Worm (Caenorhabditis elegans) whole organism, L4 larva: ENCODE data around the gene ZC84.7.

Source experiments
- arid-1 ChIP-seq: fragments of 200-800 bp; sonication (Bioruptor generic); conservative IDR thresholded peaks from 2 replicates; pipeline ENCODE4 v1.3.6; 2022; ENCODE audit warnings: missing genetic modification reagents, missing genetic modification characterization, missing compliant biosample characterization
- daf-12 ChIP-seq: fragments of 150-350 bp; optimal IDR thresholded peaks from 2 replicates; lab custom pipeline; 2014; ENCODE audit warnings: missing biosample characterization, missing genetic modification reagents, missing genetic modification characterization
- egl-27 ChIP-seq: sonication (generic microtip); optimal IDR thresholded peaks from 3 replicates; lab custom pipeline; 2017; ENCODE audit warnings: missing biosample characterization, missing genetic modification reagents, missing genetic modification characterization
- lin-15B ChIP-seq: fragments of 150-350 bp; sonication (generic microtip); optimal IDR thresholded peaks from 3 replicates; lab custom pipeline; 2014; ENCODE audit warnings: missing biosample characterization, missing genetic modification characterization
- lir-3 ChIP-seq: sonication (generic microtip); optimal IDR thresholded peaks from 2 replicates; lab custom pipeline; 2016; ENCODE audit warnings: mild to moderate bottlenecking, missing genetic modification characterization, missing compliant biosample characterization
- nhr-28 ChIP-seq: fragments of 150-350 bp; optimal IDR thresholded peaks from 2 replicates; lab custom pipeline; 2014; ENCODE audit warnings: missing biosample characterization, missing genetic modification characterization
- nhr-77 ChIP-seq: fragments of 150-350 bp; optimal IDR thresholded peaks from 2 replicates; lab custom pipeline; 2014; ENCODE audit warnings: missing biosample characterization, missing genetic modification characterization
- php-3 ChIP-seq: fragments of 200-800 bp; sonication (Bioruptor generic); IDR thresholded peaks from 2 replicates; pipeline ENCODE4 v1.3.6; 2022; ENCODE audit warnings: missing genetic modification reagents, missing genetic modification characterization, missing compliant biosample characterization
- ztf-11 ChIP-seq: fragments of 150-350 bp; optimal IDR thresholded peaks from 2 replicates; lab custom pipeline; 2014; ENCODE audit warnings: missing biosample characterization, missing genetic modification characterization

- TF ChIP-seq lin-15B (no peak), php-3 (GFP tag; lab: Robert Waterston, UW) (no peak), arid-1 (GFP tag; lab: Robert Waterston, UW) (no peak), nhr-77 (tag; lab: Kevin White, UChicago) (no peak), egl-27 (no peak), daf-12 (tag; lab: Kevin White, UChicago) (no peak), nhr-28 (tag; lab: Kevin White, UChicago) (no peak), lir-3 (no peak), ztf-11 (no peak)
These were observed at the start of gene ZC84.7 for ce11 chrIII:9185722-9186121.
